Worm (Caenorhabditis elegans): ENCODE measurements around the gene Y57G7A.3.

ce11 chrII:1242475-1242874, 43.1 kb upstream of the Y57G7A.3 start:
- TF ChIP-seq pha-4 (tag; optimal IDR thresholded peaks at IDR 0.05), result peak; percentile 20
- no peak for TF ChIP-seq elt-3 (tag; optimal IDR thresholded peaks at IDR 0.05)

Measured in whole organism, mixed stage, embryonic.